Worm (Caenorhabditis elegans) whole organism, late embryonic: ENCODE measurements around the gene F25E5.2.

Source experiments
- C08G9.2 ChIP-seq: sonication (generic microtip); optimal IDR thresholded peaks from 2 replicates; lab custom pipeline; 2016; ENCODE audit warnings: mild to moderate bottlenecking, missing genetic modification characterization, moderate library complexity, missing compliant biosample characterization
- C38D4.7 ChIP-seq: fragments of 200-800 bp; sonication (Bioruptor generic); optimal IDR thresholded peaks from 2 replicates; lab custom pipeline; 2018; ENCODE audit warnings: mild to moderate bottlenecking, missing genetic modification characterization, moderate library complexity, missing compliant biosample characterization
- F13H6.1 ChIP-seq: sonication (generic microtip); optimal IDR thresholded peaks from 2 replicates; lab custom pipeline; 2016; ENCODE audit warnings: missing genetic modification characterization, missing compliant biosample characterization
- K02D7.2 ChIP-seq: sonication (generic microtip); optimal IDR thresholded peaks from 2 replicates; lab custom pipeline; 2017; ENCODE audit warnings: mild to moderate bottlenecking, missing genetic modification characterization, missing compliant biosample characterization
- T23F11.4 ChIP-seq: fragments of 200-800 bp; sonication (Bioruptor generic); optimal IDR thresholded peaks from 2 replicates; lab custom pipeline; 2018; ENCODE audit warnings: mild to moderate bottlenecking, missing genetic modification characterization, missing compliant biosample characterization
- ahr-1 ChIP-seq: sonication (generic microtip); optimal IDR thresholded peaks from 2 replicates; lab custom pipeline; 2016; ENCODE audit warnings: missing genetic modification characterization, missing compliant biosample characterization
- ama-1 ChIP-seq: fragments of 150-350 bp; optimal IDR thresholded peaks from 2 replicates; lab custom pipeline; 2014
- che-1 ChIP-seq: sonication (generic microtip); optimal IDR thresholded peaks from 2 replicates; lab custom pipeline; 2016; ENCODE audit warnings: mild to moderate bottlenecking, missing genetic modification characterization, missing compliant biosample characterization
- dve-1 ChIP-seq: sonication (generic microtip); optimal IDR thresholded peaks from 2 replicates; lab custom pipeline; 2017; ENCODE audit warnings: antibody characterized with exemption, mild to moderate bottlenecking, missing genetic modification characterization, missing compliant biosample characterization
- elt-2 ChIP-seq: sonication (generic microtip); optimal IDR thresholded peaks from 2 replicates; lab custom pipeline; 2016; ENCODE audit warnings: missing genetic modification reagents, missing genetic modification characterization, missing compliant biosample characterization
- elt-4 ChIP-seq: sonication (generic microtip); optimal IDR thresholded peaks from 2 replicates; lab custom pipeline; 2016; ENCODE audit warnings: missing genetic modification characterization, missing compliant biosample characterization
- eyg-1 ChIP-seq: sonication (generic microtip); optimal IDR thresholded peaks from 2 replicates; lab custom pipeline; 2016; ENCODE audit warnings: missing genotype, missing genetic modification characterization, missing compliant biosample characterization
- fax-1 ChIP-seq: sonication (generic microtip); optimal IDR thresholded peaks from 2 replicates; lab custom pipeline; 2016; ENCODE audit warnings: missing genotype, missing genetic modification characterization, missing compliant biosample characterization
- fkh-10 ChIP-seq: fragments of 150-350 bp; optimal IDR thresholded peaks from 2 replicates; lab custom pipeline; 2014; ENCODE audit warnings: missing biosample characterization, missing genetic modification reagents, missing genetic modification characterization
- gmeb-2 ChIP-seq: sonication (generic microtip); optimal IDR thresholded peaks from 2 replicates; lab custom pipeline; 2016; ENCODE audit warnings: missing genetic modification characterization, inconsistent platforms, missing compliant biosample characterization
- hlh-13 ChIP-seq: fragments of 200-800 bp; sonication (Bioruptor generic); optimal IDR thresholded peaks from 2 replicates; lab custom pipeline; 2018; ENCODE audit warnings: mild to moderate bottlenecking, missing genetic modification characterization, missing compliant biosample characterization
- hlh-15 ChIP-seq: sonication (generic microtip); optimal IDR thresholded peaks from 2 replicates; lab custom pipeline; 2016; ENCODE audit warnings: missing genetic modification characterization, missing compliant biosample characterization
- hlh-30 ChIP-seq: sonication (generic microtip); optimal IDR thresholded peaks from 2 replicates; lab custom pipeline; 2017; ENCODE audit warnings: antibody characterized with exemption, missing genetic modification characterization, missing compliant biosample characterization; ENCODE audit not compliant: insufficient read depth
- lim-6 ChIP-seq: sonication (generic microtip); optimal IDR thresholded peaks from 2 replicates; lab custom pipeline; 2016; ENCODE audit warnings: missing genetic modification characterization, missing compliant biosample characterization
- nfya-1 ChIP-seq: sonication (generic microtip); optimal IDR thresholded peaks from 2 replicates; lab custom pipeline; 2017; ENCODE audit warnings: missing genetic modification characterization, mild to moderate bottlenecking, missing compliant biosample characterization, antibody characterized with exemption, moderate library complexity
- nhr-11 ChIP-seq: fragments of 150-350 bp; optimal IDR thresholded peaks from 2 replicates; lab custom pipeline; 2014; ENCODE audit warnings: missing biosample characterization, missing genetic modification characterization
- nhr-232 ChIP-seq: sonication (generic microtip); optimal IDR thresholded peaks from 2 replicates; lab custom pipeline; 2016; ENCODE audit warnings: missing genetic modification characterization, missing compliant biosample characterization
- npax-4 ChIP-seq: sonication (generic microtip); optimal IDR thresholded peaks from 2 replicates; lab custom pipeline; 2016; ENCODE audit warnings: missing genetic modification characterization, missing compliant biosample characterization
- odd-2 ChIP-seq: sonication (generic microtip); optimal IDR thresholded peaks from 2 replicates; lab custom pipeline; 2017; ENCODE audit warnings: antibody characterized with exemption, mild to moderate bottlenecking, missing genetic modification characterization, missing compliant biosample characterization
- pat-9 ChIP-seq: fragments of 200-800 bp; sonication (Bioruptor generic); optimal IDR thresholded peaks from 2 replicates; lab custom pipeline; 2018; ENCODE audit warnings: mild to moderate bottlenecking, missing genetic modification characterization, moderate library complexity, missing compliant biosample characterization
- pax-1 ChIP-seq: fragments of 150-350 bp; optimal IDR thresholded peaks from 2 replicates; lab custom pipeline; 2014; ENCODE audit warnings: missing biosample characterization, missing genetic modification characterization
- pros-1 ChIP-seq: fragments of 150-350 bp; optimal IDR thresholded peaks from 2 replicates; lab custom pipeline; 2014; ENCODE audit warnings: missing biosample characterization, missing genetic modification reagents, missing genetic modification characterization
- sdc-2 ChIP-seq: sonication (generic microtip); optimal IDR thresholded peaks from 2 replicates; lab custom pipeline; 2016; ENCODE audit warnings: missing genotype, missing genetic modification characterization, missing compliant biosample characterization
- sox-2 ChIP-seq: fragments of 200-800 bp; sonication (Bioruptor generic); IDR thresholded peaks from 2 replicates; pipeline ENCODE4 v1.3.6; 2022; ENCODE audit warnings: missing genetic modification reagents, missing genetic modification characterization, missing compliant biosample characterization
- syd-9 ChIP-seq: sonication (generic microtip); optimal IDR thresholded peaks from 2 replicates; lab custom pipeline; 2016; ENCODE audit warnings: mild to moderate bottlenecking, missing genetic modification characterization, moderate library complexity, missing compliant biosample characterization
- tbx-2 ChIP-seq: sonication (generic microtip); optimal IDR thresholded peaks from 2 replicates; lab custom pipeline; 2016; ENCODE audit warnings: missing genetic modification characterization, missing compliant biosample characterization
- ttx-3 ChIP-seq: sonication (generic microtip); optimal IDR thresholded peaks from 2 replicates; lab custom pipeline; 2016; ENCODE audit warnings: missing genetic modification reagents, missing genetic modification characterization, missing compliant biosample characterization
- unc-3 ChIP-seq, 2 experiments: fragments of 200-800 bp in 1 of 2; sonication (Bioruptor generic) in 1 of 2; sonication (generic microtip) in 1 of 2; conservative IDR thresholded peaks in 1 of 2; optimal IDR thresholded peaks in 1 of 2; 2 replicates each; pipeline versions ENCODE4 v1.3.6 to Lab custom; 2016 to 2022; ENCODE audit warnings: missing compliant biosample characterization in 2 of 2, missing genetic modification characterization in 2 of 2, missing genetic modification reagents in 1 of 2
- unc-42 ChIP-seq: sonication (generic microtip); optimal IDR thresholded peaks from 2 replicates; lab custom pipeline; 2016; ENCODE audit warnings: missing genotype, missing genetic modification characterization, missing compliant biosample characterization
- unc-55 ChIP-seq: sonication (generic microtip); optimal IDR thresholded peaks from 2 replicates; lab custom pipeline; 2017; ENCODE audit warnings: missing biosample characterization, missing genetic modification reagents, missing genetic modification characterization
- ztf-16 ChIP-seq: sonication (generic microtip); optimal IDR thresholded peaks from 2 replicates; lab custom pipeline; 2017; ENCODE audit warnings: missing genetic modification characterization, missing compliant biosample characterization

F25E5.2 gene

DNA sequence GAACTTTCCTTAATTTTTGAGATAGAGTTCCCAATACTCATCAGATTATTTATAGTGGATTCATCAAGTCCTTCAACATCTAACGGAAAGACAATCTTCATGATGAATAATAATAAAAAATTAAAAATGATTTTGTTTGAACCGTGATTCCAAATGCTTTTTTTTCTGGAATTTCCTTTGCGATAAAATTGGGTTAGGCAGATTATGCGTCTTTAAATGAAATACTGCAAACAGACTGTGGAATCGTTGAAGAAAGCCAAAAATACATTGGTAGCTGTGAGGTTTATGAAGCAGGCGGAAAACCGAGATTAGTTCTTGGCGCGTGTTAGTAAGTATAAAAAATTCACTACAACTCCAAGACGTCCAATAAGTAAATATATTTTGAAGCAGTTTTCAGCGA lies 28.5 kb upstream of the F25E5.2 start, which contains the start of gene srw-68:
Gene srw-68 (minus strand): TSS at position 101 of the 400 bp plus-strand sequence.
- no peak for TF ChIP-seq gmeb-2 (tag; lab: Kevin White, UChicago)
- TF ChIP-seq sdc-2 (tag; lab: Kevin White, UChicago): no peak

DNA sequence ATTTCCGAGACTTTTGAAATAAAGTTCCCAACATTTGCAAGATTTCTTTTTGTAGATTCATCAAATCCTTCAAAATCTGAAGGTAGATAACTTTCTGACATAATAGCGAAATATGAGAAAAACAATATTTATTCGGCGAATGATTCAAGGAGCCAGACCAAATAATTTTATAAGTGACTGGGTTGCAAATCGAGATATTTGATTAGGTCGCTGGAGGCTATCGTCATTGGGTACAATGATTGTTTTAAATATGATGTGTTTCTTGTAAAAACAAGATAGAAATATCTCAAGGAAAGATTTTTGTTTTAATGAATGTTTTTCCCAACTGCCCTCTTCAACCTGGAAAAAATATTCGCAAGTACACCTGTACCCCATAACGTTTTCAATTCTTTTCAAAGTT lies 26.2 kb upstream of the F25E5.2 start, which contains the start of gene srw-69:
Gene srw-69 (minus strand): TSS at position 101 of the 400 bp plus-strand sequence.
- TF ChIP-seq hlh-30 (no peak), unc-3 (GFP tag; conservative IDR thresholded peaks at IDR 0.05; lab: Robert Waterston, UW) (no peak), unc-3 (tag; optimal IDR thresholded peaks at IDR 0.05; lab: Kevin White, UChicago) (no peak), odd-2 (tag; lab: Kevin White, UChicago) (no peak), che-1 (tag; lab: Kevin White, UChicago) (no peak), hlh-13 (no peak), tbx-2 (tag; lab: Kevin White, UChicago) (no peak), nfya-1 (tag; lab: Kevin White, UChicago) (no peak), pat-9 (tag; lab: Kevin White, UChicago) (no peak), eyg-1 (tag; lab: Kevin White, UChicago) (no peak), npax-4 (tag; lab: Kevin White, UChicago) (no peak), pax-1 (tag; lab: Kevin White, UChicago) (no peak), unc-55 (no peak), ttx-3 (tag; lab: Kevin White, UChicago) (no peak), nhr-232 (no peak), fkh-10 (GFP tag; lab: Kevin White, UChicago) (no peak), elt-4 (tag; lab: Kevin White, UChicago) (no peak)

DNA sequence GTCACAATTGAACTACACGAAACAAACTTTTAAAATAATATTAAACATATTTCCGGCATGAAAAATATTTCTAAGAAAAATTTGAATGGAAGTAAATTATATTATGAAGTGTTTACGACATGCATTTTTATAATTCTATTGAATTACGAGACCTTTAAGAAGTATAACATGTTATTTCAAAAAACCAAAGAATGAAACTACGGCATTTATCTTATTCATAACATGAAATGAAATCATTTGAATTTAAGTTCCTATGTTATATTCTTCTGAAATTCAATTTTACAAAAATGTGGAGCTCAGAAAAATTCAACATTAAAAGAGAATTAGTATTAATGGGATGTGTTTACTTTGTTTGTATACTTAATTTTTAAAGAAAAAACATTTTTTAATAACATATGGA lies 24.1 kb upstream of the F25E5.2 start, which contains the start of gene srw-71:
Gene srw-71 (minus strand): TSS at position 101 of the 400 bp plus-strand sequence.
- TF ChIP-seq F13H6.1 (tag; lab: Kevin White, UChicago) (no peak), sdc-2 (tag; lab: Kevin White, UChicago) (no peak), eyg-1 (tag; lab: Kevin White, UChicago) (no peak), sox-2 (no peak)

DNA sequence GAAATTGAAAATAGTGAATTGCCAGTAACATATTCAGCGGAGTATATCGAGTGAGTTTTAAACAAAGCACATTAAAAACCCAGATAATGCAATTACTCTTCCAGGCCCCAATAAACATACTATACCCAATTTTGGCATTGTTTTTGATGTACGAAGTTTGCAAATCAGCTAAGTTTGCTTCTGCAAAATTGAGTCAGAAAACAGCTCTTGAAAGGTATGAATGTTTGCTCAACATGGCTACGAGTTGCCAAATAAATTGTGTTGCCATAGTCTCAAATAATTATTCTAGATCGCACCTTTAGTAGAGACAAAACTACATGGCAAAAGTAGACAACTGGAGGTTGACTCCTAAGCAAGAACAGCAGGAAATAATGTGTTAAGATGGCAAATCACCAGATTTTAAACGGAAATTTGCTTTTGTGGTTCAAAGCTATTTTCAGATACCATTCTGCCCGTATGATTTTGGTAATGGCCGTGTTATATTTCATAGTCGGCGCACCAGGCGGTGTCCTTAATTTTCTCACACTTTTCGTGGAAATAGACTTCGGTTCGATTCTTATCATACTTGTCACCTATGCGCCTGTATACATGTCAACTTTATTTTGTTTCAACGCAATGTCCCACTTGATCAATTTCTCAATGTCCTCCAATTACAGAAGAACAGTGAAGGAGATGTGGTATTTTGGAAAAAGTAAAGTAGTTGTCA lies 22.5 kb upstream of the F25E5.2 start:
- TF ChIP-seq T23F11.4 (GFP tag; lab: Kevin White, UChicago) (no peak), C08G9.2 (tag; lab: Kevin White, UChicago) (no peak), dve-1 (tag; lab: Kevin White, UChicago) (no peak), K02D7.2 (tag; lab: Kevin White, UChicago) (no peak), ztf-16 (tag; lab: Kevin White, UChicago) (no peak), elt-2 (tag; lab: Kevin White, UChicago) (no peak), C38D4.7 (no peak), hlh-15 (tag; lab: Kevin White, UChicago) (no peak), fax-1 (tag; lab: Kevin White, UChicago) (no peak), ahr-1 (tag; lab: Kevin White, UChicago) (no peak), nhr-232 (no peak), npax-4 (tag; lab: Kevin White, UChicago) (no peak), syd-9 (tag; lab: Kevin White, UChicago) (no peak), odd-2 (tag; lab: Kevin White, UChicago) (no peak), lim-6 (tag; lab: Kevin White, UChicago) (no peak), nhr-11 (no peak), gmeb-2 (tag; lab: Kevin White, UChicago) (no peak), ama-1 (lab: Kevin White, UChicago) (no peak), unc-42 (no peak), pros-1 (tag; lab: Kevin White, UChicago) (no peak)
